Worm (Caenorhabditis elegans): ENCODE results near the gene Y48G9A.7.

The Y48G9A.7 gene

ce11 chrIII:2151480-2151995, 41.2 kb downstream of the Y48G9A.7 start, which contains the start of gene gcn-1 (continued):
- no peak for TF ChIP-seq mdt-29 (GFP tag; IDR thresholded peaks at IDR 0.05)
- no peak for TF ChIP-seq zfp-3 (GFP tag; conservative IDR thresholded peaks at IDR 0.05)
- TF ChIP-seq fos-1 (tag; optimal IDR thresholded peaks at IDR 0.05): no peak
- TF ChIP-seq Y48G9A.11 (GFP tag; IDR thresholded peaks at IDR 0.05): no peak
- TF ChIP-seq tra-1 (GFP tag; IDR thresholded peaks at IDR 0.05): no peak
- no peak for TF ChIP-seq lir-3 (tag; optimal IDR thresholded peaks at IDR 0.05)
- no peak for TF ChIP-seq zfp-2 (tag; optimal IDR thresholded peaks at IDR 0.05)
- TF ChIP-seq arid-1 (GFP tag; conservative IDR thresholded peaks at IDR 0.05): peak; percentile 85
- TF ChIP-seq nhr-76 (tag; optimal IDR thresholded peaks at IDR 0.05): no peak
- no peak for TF ChIP-seq snpc-4 (tag; optimal IDR thresholded peaks at IDR 0.05)
- peak; percentile 98 for TF ChIP-seq dpl-1 (GFP tag; optimal IDR thresholded peaks at IDR 0.05)
- TF ChIP-seq dve-1 (tag; optimal IDR thresholded peaks at IDR 0.05; ENCODE audit: insufficient read depth): peak; percentile 57
- peak; percentile 15 for TF ChIP-seq hlh-11 (tag; optimal IDR thresholded peaks at IDR 0.05)
- no peak for TF ChIP-seq D1046.2 (GFP tag; IDR thresholded peaks at IDR 0.05)
- TF ChIP-seq lsy-2 (tag; optimal IDR thresholded peaks at IDR 0.05): peak in 1 of 2 experiments; percentile 87
- no peak for TF ChIP-seq spr-1 (tag; optimal IDR thresholded peaks at IDR 0.05)
- TF ChIP-seq hmg-1.1 (GFP tag; IDR thresholded peaks at IDR 0.05): peak; percentile 67

- peak; percentile 22 for TF ChIP-seq hlh-30 (tag; optimal IDR thresholded peaks at IDR 0.05; ENCODE audit: insufficient read depth)
- TF ChIP-seq hlh-11 (tag; optimal IDR thresholded peaks at IDR 0.05): peak; percentile 37
- TF ChIP-seq nhr-6 (tag; optimal IDR thresholded peaks at IDR 0.05): peak; percentile 6
- TF ChIP-seq unc-62 (GFP tag; optimal IDR thresholded peaks at IDR 0.05 in 1 of 2): peak in 1 of 2 experiments; percentile 77
- no peak for TF ChIP-seq unc-62 (tag; optimal IDR thresholded peaks at IDR 0.05)
- TF ChIP-seq lin-38 (GFP tag; IDR thresholded peaks at IDR 0.05): no peak
- no peak for TF ChIP-seq gei-8 (GFP tag; optimal IDR thresholded peaks at IDR 0.05)
- TF ChIP-seq mep-1 (tag; optimal IDR thresholded peaks at IDR 0.05): peak; percentile 9
- no peak for TF ChIP-seq nhr-102 (tag; optimal IDR thresholded peaks at IDR 0.05)
- peak; percentile 34 for TF ChIP-seq mes-2 (tag; optimal IDR thresholded peaks at IDR 0.05; ENCODE audit: poor library complexity, severe bottlenecking)
- no peak for TF ChIP-seq ZK337.2 (GFP tag; IDR thresholded peaks at IDR 0.05)
Observed at ce11 chrIII:2159152-2159551, 48.8 kb downstream of the Y48G9A.7 start.

All from whole organism, L4 larva.